Worm (Caenorhabditis elegans) whole organism, L2 larva: Measurements from ENCODE around the gene EGAP9.4.
A peak's percentile ranks its signal among the peaks of the same experiment; 100 is the strongest.

Source experiments
- F13H6.1 ChIP-seq: sonication (generic microtip); optimal IDR thresholded peaks from 2 replicates; lab custom pipeline; 2016; ENCODE audit warnings: missing genetic modification characterization, missing compliant biosample characterization
- ZK546.5 ChIP-seq: sonication (generic microtip); optimal IDR thresholded peaks from 2 replicates; lab custom pipeline; 2017; ENCODE audit warnings: missing biosample characterization, missing genetic modification characterization
- alr-1 ChIP-seq: fragments of 150-350 bp; optimal IDR thresholded peaks from 2 replicates; lab custom pipeline; 2014; ENCODE audit warnings: missing biosample characterization, missing genetic modification characterization
- ama-1 ChIP-seq: fragments of 150-350 bp; optimal IDR thresholded peaks from 2 replicates; lab custom pipeline; 2018; ENCODE audit warnings: inconsistent platforms
- ceh-16 ChIP-seq: fragments of 150-350 bp; optimal IDR thresholded peaks from 2 replicates; lab custom pipeline; 2014; ENCODE audit warnings: missing biosample characterization, missing genetic modification characterization
- elt-3 ChIP-seq: sonication (generic microtip); optimal IDR thresholded peaks from 2 replicates; lab custom pipeline; 2017; ENCODE audit warnings: missing biosample characterization, missing genetic modification characterization
- fos-1 ChIP-seq: fragments of 150-350 bp; optimal IDR thresholded peaks from 2 replicates; lab custom pipeline; 2014; ENCODE audit warnings: missing biosample characterization, missing genetic modification characterization
- lin-11 ChIP-seq: fragments of 150-350 bp; sonication (generic microtip); optimal IDR thresholded peaks from 2 replicates; lab custom pipeline; 2014; ENCODE audit warnings: missing biosample characterization, missing genetic modification characterization, inconsistent platforms, mixed read lengths
- lin-13 ChIP-seq: fragments of 150-350 bp; optimal IDR thresholded peaks from 2 replicates; lab custom pipeline; 2014; ENCODE audit warnings: missing biosample characterization, missing genetic modification reagents, missing genetic modification characterization
- mab-5 ChIP-seq: fragments of 150-350 bp; optimal IDR thresholded peaks from 2 replicates; lab custom pipeline; 2014; ENCODE audit warnings: missing biosample characterization, missing genetic modification characterization
- mbf-1 ChIP-seq: sonication (generic microtip); optimal IDR thresholded peaks from 2 replicates; lab custom pipeline; 2017; ENCODE audit warnings: missing biosample characterization, missing genetic modification characterization
- mdl-1 ChIP-seq, 2 experiments: fragments of 150-350 bp in 1 of 2; sonication (generic microtip) in 1 of 2; optimal IDR thresholded peaks; 2 replicates each; lab custom pipeline; 2017; ENCODE audit warnings: missing biosample characterization in 2 of 2, missing genetic modification characterization in 2 of 2
- nhr-129 ChIP-seq: fragments of 150-350 bp; optimal IDR thresholded peaks from 2 replicates; lab custom pipeline; 2014; ENCODE audit warnings: missing biosample characterization, missing genetic modification characterization
- nhr-21 ChIP-seq: fragments of 150-350 bp; optimal IDR thresholded peaks from 2 replicates; lab custom pipeline; 2014; ENCODE audit warnings: missing biosample characterization, missing genetic modification characterization
- nhr-77 ChIP-seq: fragments of 150-350 bp; optimal IDR thresholded peaks from 2 replicates; lab custom pipeline; 2014; ENCODE audit warnings: missing biosample characterization, missing genetic modification characterization
- peb-1 ChIP-seq: fragments of 150-350 bp; optimal IDR thresholded peaks from 2 replicates; lab custom pipeline; 2014; ENCODE audit warnings: missing biosample characterization, missing genetic modification characterization
- sem-4 ChIP-seq: fragments of 150-350 bp; optimal IDR thresholded peaks from 2 replicates; lab custom pipeline; 2014; ENCODE audit warnings: missing biosample characterization, missing genetic modification reagents, missing genetic modification characterization
- sma-3 ChIP-seq: sonication (generic microtip); optimal IDR thresholded peaks from 2 replicates; lab custom pipeline; 2016; ENCODE audit warnings: missing genetic modification reagents, missing genetic modification characterization, missing compliant biosample characterization
- snpc-4 ChIP-seq: fragments of 150-350 bp; optimal IDR thresholded peaks from 2 replicates; lab custom pipeline; 2014; ENCODE audit warnings: missing biosample characterization, missing genetic modification characterization
- unc-39 ChIP-seq: fragments of 150-350 bp; optimal IDR thresholded peaks from 2 replicates; lab custom pipeline; 2014; ENCODE audit warnings: missing biosample characterization, missing genetic modification characterization
- unc-55 ChIP-seq: fragments of 150-350 bp; sonication (generic microtip); optimal IDR thresholded peaks from 3 replicates; lab custom pipeline; 2014; ENCODE audit warnings: missing biosample characterization, missing genetic modification reagents, missing genetic modification characterization
- ztf-1 ChIP-seq: fragments of 200-800 bp; sonication (Bioruptor generic); conservative IDR thresholded peaks from 2 replicates; pipeline ENCODE4 v1.3.6; 2022; ENCODE audit warnings: missing genetic modification characterization, missing compliant biosample characterization

EGAP9.4 gene

ce11 chrV:6616294-6616693, 39.6 kb downstream of the EGAP9.4 start:
- TF ChIP-seq F13H6.1 (tag; lab: Kevin White, UChicago) (no peak), sma-3 (GFP tag; lab: Kevin White, UChicago) (no peak), fos-1 (tag; lab: Kevin White, UChicago) (peak; percentile 31), elt-3 (tag; lab: Kevin White, UChicago) (no peak)
- TF ChIP-seq, all 48 proteins: peak for 1

ce11 chrV:6620809-6621208, 44.1 kb downstream of the EGAP9.4 start:
- TF ChIP-seq ceh-16 (tag; lab: Kevin White, UChicago) = no peak
- peak; percentile 35 for TF ChIP-seq sma-3 (GFP tag; lab: Kevin White, UChicago)
- no peak for TF ChIP-seq alr-1

- no peak for TF ChIP-seq mdl-1 (tag; optimal IDR thresholded peaks at IDR 0.05; lab: Kevin White, UChicago)
- TF ChIP-seq ceh-16 (tag; lab: Kevin White, UChicago) = no peak
Observed at ce11 chrV:6621894-6622293, 45.2 kb downstream of the EGAP9.4 start, which contains the start of gene nhr-37. TSS of gene nhr-37 (plus strand) at chrV:6622194.

- no peak for TF ChIP-seq unc-39 (tag; lab: Kevin White, UChicago)
- no peak for TF ChIP-seq mab-5 (tag; lab: Kevin White, UChicago)
- no peak for TF ChIP-seq F13H6.1 (tag; lab: Kevin White, UChicago)
- no peak for TF ChIP-seq lin-13 (GFP tag; lab: Kevin White, UChicago)
- no peak for TF ChIP-seq ZK546.5 (tag; lab: Kevin White, UChicago)
- no peak for TF ChIP-seq ama-1 (lab: Kevin White, UChicago)
- TF ChIP-seq ztf-1 (GFP tag; lab: Robert Waterston, UW) = no peak
- TF ChIP-seq mdl-1 (tag; optimal IDR thresholded peaks at IDR 0.05; lab: Kevin White, UChicago) = no peak
- TF ChIP-seq nhr-129 (tag; lab: Kevin White, UChicago) = no peak
- TF ChIP-seq elt-3 (tag; lab: Kevin White, UChicago) = no peak
- TF ChIP-seq peb-1 (tag; lab: Kevin White, UChicago) = no peak
- TF ChIP-seq lin-11 (tag; lab: Kevin White, UChicago) = no peak
- no peak for TF ChIP-seq sma-3 (GFP tag; lab: Kevin White, UChicago)
- TF ChIP-seq alr-1 = no peak
- no peak for TF ChIP-seq nhr-21 (tag; lab: Kevin White, UChicago)
- no peak for TF ChIP-seq unc-55 (GFP tag; lab: Kevin White, UChicago)
- no peak for TF ChIP-seq snpc-4 (tag; lab: Kevin White, UChicago)
- TF ChIP-seq mbf-1 (tag; lab: Kevin White, UChicago) = no peak
- no peak for TF ChIP-seq nhr-77
- TF ChIP-seq sem-4 (tag; lab: Kevin White, UChicago) = no peak
Observed at ce11 chrV:6626244-6626643, 49.6 kb downstream of the EGAP9.4 start, which contains the start of gene ppt-1. TSS of gene ppt-1 (minus strand) at chrV:6626344.
